Fruit fly (Drosophila melanogaster): ENCODE measurements around the gene Mtr4.

The Mtr4 gene

DNA sequence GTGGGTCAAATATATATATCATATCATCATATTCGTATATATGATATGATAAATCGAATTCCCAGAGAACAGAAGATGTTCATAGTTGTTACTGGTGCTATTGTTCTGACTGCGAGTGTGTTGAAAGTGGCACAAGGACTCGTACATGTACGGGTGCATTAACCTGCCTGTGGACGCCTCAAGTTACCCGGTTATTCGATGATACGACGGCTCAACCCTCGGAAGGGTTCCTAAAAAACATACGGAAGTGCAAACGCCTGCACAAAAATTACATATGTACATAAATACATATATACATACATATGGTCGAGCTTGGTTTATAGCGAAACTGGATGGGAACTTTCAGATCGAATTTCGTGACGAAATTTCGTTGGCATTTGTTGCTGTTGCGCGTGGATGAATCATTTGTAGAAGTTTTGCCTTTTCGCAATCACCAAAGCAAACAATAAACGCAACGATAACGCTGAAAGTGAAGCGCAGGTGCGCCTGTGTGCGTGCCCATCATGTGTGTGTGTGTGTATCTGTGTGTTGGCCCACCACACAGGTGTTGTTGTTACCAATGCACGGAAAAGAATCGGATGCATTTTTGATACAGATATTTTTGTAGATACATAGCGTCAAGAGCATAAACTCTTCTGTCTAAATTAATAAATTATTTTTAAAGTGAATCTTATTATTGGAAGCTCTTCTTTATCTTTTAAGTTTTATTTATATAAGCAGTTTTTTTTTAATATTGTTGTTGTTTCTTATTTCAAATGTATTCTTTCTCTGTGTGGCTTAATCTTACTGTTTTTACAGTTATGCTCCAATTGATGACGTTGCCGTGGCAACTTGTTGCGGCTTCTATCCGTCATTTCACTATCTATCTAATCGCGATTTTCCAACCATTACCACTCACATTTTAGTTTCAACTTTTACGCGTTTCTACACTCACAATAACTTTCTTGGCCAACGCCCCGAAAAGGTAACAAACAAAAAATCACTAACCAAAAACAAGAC lies 9.6 kb downstream of the Mtr4 start (continued):
- peak; percentile 55; the same call in 1 of the 2 replicates for TF ChIP-seq CG11247 (GFP tag; IDR thresholded peaks at IDR 0.05)
- no peak for TF ChIP-seq CG34376 (GFP tag; optimal IDR thresholded peaks at IDR 0.05)
- peak; percentile 9 for TF ChIP-seq CG15073 (GFP tag; optimal IDR thresholded peaks at IDR 0.05)
- TF ChIP-seq fd64A (GFP tag; optimal IDR thresholded peaks at IDR 0.05): no peak
- no peak for TF ChIP-seq usp (GFP tag; optimal IDR thresholded peaks at IDR 0.05)
- TF ChIP-seq CG34422 (GFP tag; IDR thresholded peaks at IDR 0.05): peak; percentile 69; the same call in 2 of the 3 replicates
- TF ChIP-seq Mes4 (GFP tag; optimal IDR thresholded peaks at IDR 0.05): peak; percentile 19
- no peak for TF ChIP-seq HLH4C (GFP tag; IDR thresholded peaks at IDR 0.05; ENCODE audit: partially characterized antibody)
- TF ChIP-seq MTF-1 (GFP tag; optimal IDR thresholded peaks at IDR 0.05; ENCODE audit: borderline replicate concordance): peak; percentile 24
- TF ChIP-seq aop (GFP tag; IDR thresholded peaks at IDR 0.05): 0 out of 2 replicates have a peak, but pooled peaks have one; percentile 4
- TF ChIP-seq her (GFP tag; optimal IDR thresholded peaks at IDR 0.05): no peak
- TF ChIP-seq zen (tag; optimal IDR thresholded peaks at IDR 0.05): peak; percentile 63
- TF ChIP-seq en (GFP tag; optimal IDR thresholded peaks at IDR 0.05): no peak
- TF ChIP-seq CG9797 (GFP tag; optimal IDR thresholded peaks at IDR 0.05): no peak
- no peak for TF ChIP-seq Doc2 (GFP tag; IDR thresholded peaks at IDR 0.05)
- peak; percentile 75 for TF ChIP-seq CG10209 (GFP tag; optimal IDR thresholded peaks at IDR 0.05)
- TF ChIP-seq croc (GFP tag; conservative IDR thresholded peaks at IDR 0.05): peak; percentile 62
- TF ChIP-seq CG30431 (GFP tag; optimal IDR thresholded peaks at IDR 0.05): peak; percentile 2
- TF ChIP-seq Dfd (GFP tag; optimal IDR thresholded peaks at IDR 0.05): no peak
- peak; percentile 76 for TF ChIP-seq trem (tag; optimal IDR thresholded peaks at IDR 0.05)
- TF ChIP-seq Dip2 (GFP tag; IDR thresholded peaks at IDR 0.05): no peak
- TF ChIP-seq Fer1 (GFP tag; optimal IDR thresholded peaks at IDR 0.05): peak; percentile 58
- peak; percentile 76 for TF ChIP-seq Med (GFP tag)
- TF ChIP-seq ato (GFP tag; IDR thresholded peaks at IDR 0.05; ENCODE audit: partially characterized antibody): no peak
- TF ChIP-seq CG10959 (GFP tag; IDR thresholded peaks at IDR 0.05): peak; percentile 77; the same call in 1 of the 2 replicates
- TF ChIP-seq Hr78 (GFP tag; optimal IDR thresholded peaks at IDR 0.05): no peak
- peak; percentile 60 for TF ChIP-seq ssp (GFP tag; IDR thresholded peaks at IDR 0.05)
- TF ChIP-seq CG4282 (GFP tag; optimal IDR thresholded peaks at IDR 0.05): no peak
- no peak for TF ChIP-seq ham (GFP tag; IDR thresholded peaks at IDR 0.05)
- peak; percentile 67; the same call in 1 of the 2 replicates for TF ChIP-seq CG5953 (GFP tag; IDR thresholded peaks at IDR 0.05)
- TF ChIP-seq ab (GFP tag; optimal IDR thresholded peaks at IDR 0.05): no peak
- TF ChIP-seq CTCF (GFP tag; optimal IDR thresholded peaks at IDR 0.05): no peak
- TF ChIP-seq CG10366 (GFP tag; IDR thresholded peaks at IDR 0.05): peak; percentile 87
- peak; percentile 37; the same call in 1 of the 2 replicates for TF ChIP-seq CG10321 (GFP tag; IDR thresholded peaks at IDR 0.05)
- TF ChIP-seq p53 (GFP tag; optimal IDR thresholded peaks at IDR 0.05): no peak
- TF ChIP-seq CG3281 (GFP tag; optimal IDR thresholded peaks at IDR 0.05): peak; percentile 51
- TF ChIP-seq Dip3 (GFP tag; optimal IDR thresholded peaks at IDR 0.05): no peak
- TF ChIP-seq CG9215 (GFP tag; IDR thresholded peaks at IDR 0.05): peak; percentile 53
- TF ChIP-seq danr (GFP tag; IDR thresholded peaks at IDR 0.05): peak; percentile 68
- peak; percentile 87 for TF ChIP-seq tgo (GFP tag; IDR thresholded peaks at IDR 0.05)
- no peak for TF ChIP-seq Ets97D (GFP tag; optimal IDR thresholded peaks at IDR 0.05)
- peak; percentile 76 for TF ChIP-seq gcm (GFP tag; optimal IDR thresholded peaks at IDR 0.05)
- peak; percentile 56 for TF ChIP-seq CG11723 (GFP tag; optimal IDR thresholded peaks at IDR 0.05)
- no peak for TF ChIP-seq pho (GFP tag; optimal IDR thresholded peaks at IDR 0.05)
- TF ChIP-seq ro (GFP tag; IDR thresholded peaks at IDR 0.05): peak; percentile 27; the same call in 1 of the 2 replicates
- TF ChIP-seq CG9817 (tag; optimal IDR thresholded peaks at IDR 0.05): peak; percentile 41
- TF ChIP-seq crol (GFP tag; IDR thresholded peaks at IDR 0.05): no peak
- TF ChIP-seq CG12104 (GFP tag; optimal IDR thresholded peaks at IDR 0.05): peak; percentile 62
- TF ChIP-seq Lhr (GFP tag; optimal IDR thresholded peaks at IDR 0.05): no peak
- TF ChIP-seq CG4360 (GFP tag; IDR thresholded peaks at IDR 0.05): peak; percentile 77
